Fruit fly (Drosophila melanogaster) whole organism, embryonic: ENCODE measurements around the gene Gr64b.

ENCODE experiments used
- Abd-B ChIP-seq: fragments of 200-800 bp; sonication (Bioruptor generic); optimal IDR thresholded peaks from 2 replicates; lab custom pipeline; 2018; ENCODE audit warnings: missing biosample characterization, mild to moderate bottlenecking, missing genetic modification characterization, moderate library complexity
- CG12219 ChIP-seq: fragments of 200-800 bp; sonication (Bioruptor generic); optimal IDR thresholded peaks from 3 replicates; lab custom pipeline; 2018; ENCODE audit warnings: missing biosample characterization, mild to moderate bottlenecking, missing genetic modification characterization
- CG1832 ChIP-seq: fragments of 200-800 bp; sonication (Bioruptor generic); optimal IDR thresholded peaks from 2 replicates; lab custom pipeline; 2017; ENCODE audit warnings: missing biosample characterization, mild to moderate bottlenecking, missing genetic modification characterization, inconsistent platforms
- CG2116 ChIP-seq: fragments of 200-800 bp; sonication (Bioruptor generic); optimal IDR thresholded peaks from 3 replicates; lab custom pipeline; 2018; ENCODE audit warnings: missing biosample characterization, mild to moderate bottlenecking, missing genetic modification characterization
- CG2712 ChIP-seq: fragments of 200-800 bp; optimal IDR thresholded peaks from 3 replicates; lab custom pipeline; 2019; ENCODE audit warnings: missing biosample characterization, mild to moderate bottlenecking, missing genetic modification characterization, moderate library complexity
- CG30403 ChIP-seq: fragments of 200-800 bp; sonication (Bioruptor generic); optimal IDR thresholded peaks from 3 replicates; lab custom pipeline; 2016; ENCODE audit warnings: missing biosample characterization, missing genetic modification characterization
- CG3065 ChIP-seq: fragments of 200-800 bp; sonication (Bioruptor generic); optimal IDR thresholded peaks from 2 replicates; lab custom pipeline; 2016; ENCODE audit warnings: missing biosample characterization, missing genetic modification characterization
- CG31224 ChIP-seq: fragments of 200-800 bp; sonication (Bioruptor generic); IDR thresholded peaks from 2 replicates; pipeline ENCODE4 v1.3.6; 2022; ENCODE audit warnings: missing biosample characterization, missing genetic modification characterization
- CG31441 ChIP-seq: fragments of 200-800 bp; sonication (Bioruptor generic); IDR thresholded peaks from 2 replicates; pipeline ENCODE4 v1.3.6; 2022; ENCODE audit warnings: missing biosample characterization, missing genetic modification characterization
- CG6689 ChIP-seq: fragments of 200-800 bp; sonication (Bioruptor generic); IDR thresholded peaks from 2 replicates; pipeline ENCODE4 v1.3.6; 2022; ENCODE audit warnings: missing biosample characterization, missing genetic modification characterization
- CG8281 ChIP-seq: fragments of 200-800 bp; sonication (Bioruptor generic); optimal IDR thresholded peaks from 2 replicates; lab custom pipeline; 2018; ENCODE audit warnings: missing biosample characterization, mild to moderate bottlenecking, missing genetic modification characterization, moderate library complexity
- CG9727 ChIP-seq: fragments of 200-800 bp; sonication (Bioruptor generic); optimal IDR thresholded peaks from 3 replicates; lab custom pipeline; 2017; ENCODE audit warnings: missing biosample characterization, mild to moderate bottlenecking, missing genetic modification characterization
- CoRest ChIP-seq: fragments of 200-800 bp; sonication (Bioruptor generic); optimal IDR thresholded peaks from 3 replicates; lab custom pipeline; 2018; ENCODE audit warnings: missing biosample characterization, mild to moderate bottlenecking, missing genetic modification characterization, moderate library complexity
- D19A ChIP-seq: fragments of 200-800 bp; optimal IDR thresholded peaks from 3 replicates; lab custom pipeline; 2019; ENCODE audit warnings: missing biosample characterization, mild to moderate bottlenecking, missing genetic modification characterization, moderate library complexity
- Dip2 ChIP-seq: fragments of 200-800 bp; sonication (Bioruptor generic); IDR thresholded peaks from 2 replicates; pipeline ENCODE4 v1.3.6; 2022; ENCODE audit warnings: missing biosample characterization, missing genetic modification characterization
- Drgx ChIP-seq: fragments of 200-800 bp; sonication (Bioruptor generic); IDR thresholded peaks from 2 replicates; pipeline ENCODE4 v1.3.6; 2022; ENCODE audit warnings: missing biosample characterization, missing genetic modification characterization
- Ets65A ChIP-seq: fragments of 200-800 bp; sonication (Bioruptor generic); peaks from one replicate; lab custom pipeline; 2016; ENCODE audit warnings: missing biosample characterization, missing genetic modification characterization
- Gug ChIP-seq: fragments of 200-800 bp; sonication (Bioruptor generic); IDR thresholded peaks from 4 replicates; pipeline ENCODE4 v1.3.6; 2022; ENCODE audit warnings: missing biosample characterization, missing genetic modification characterization
- Jarid2 ChIP-seq: fragments of 200-800 bp; sonication (Bioruptor generic); optimal IDR thresholded peaks from 3 replicates; lab custom pipeline; 2017; ENCODE audit warnings: mild to moderate bottlenecking, missing biosample characterization, missing genetic modification reagents, missing genetic modification characterization
- MBD-R2 ChIP-seq: fragments of 200-800 bp; sonication (Bioruptor generic); IDR thresholded peaks from 2 replicates; pipeline ENCODE4 v1.3.6; 2022; ENCODE audit warnings: missing biosample characterization, missing genetic modification characterization
- MESR4 ChIP-seq: fragments of 200-800 bp; sonication (Bioruptor generic); optimal IDR thresholded peaks from 2 replicates; lab custom pipeline; 2018; ENCODE audit warnings: missing biosample characterization, mild to moderate bottlenecking, missing genetic modification characterization, moderate library complexity
- Nf-YB ChIP-seq: fragments of 200-800 bp; sonication (Bioruptor generic); optimal IDR thresholded peaks from 3 replicates; lab custom pipeline; 2019; ENCODE audit warnings: missing biosample characterization, mild to moderate bottlenecking, missing genetic modification characterization, moderate library complexity
- PHDP ChIP-seq: fragments of 200-800 bp; sonication (Bioruptor generic); optimal IDR thresholded peaks from 3 replicates; lab custom pipeline; 2018; ENCODE audit warnings: missing biosample characterization, mild to moderate bottlenecking, missing genetic modification characterization, moderate library complexity
- Scr ChIP-seq: fragments of 200-800 bp; sonication (Bioruptor generic); IDR thresholded peaks from 2 replicates; pipeline ENCODE4 v1.3.6; 2022; ENCODE audit warnings: missing biosample characterization, missing genetic modification characterization; ENCODE audit not compliant: partially characterized antibody
- Sry-δ ChIP-seq: fragments of 200-800 bp; sonication (Bioruptor generic); optimal IDR thresholded peaks from 2 replicates; lab custom pipeline; 2016; ENCODE audit warnings: missing biosample characterization, missing genetic modification characterization
- Taf1 ChIP-seq: fragments of 200-800 bp; sonication (Bioruptor generic); IDR thresholded peaks from 2 replicates; pipeline ENCODE4 v1.3.6; 2022; ENCODE audit warnings: missing biosample characterization, missing genetic modification characterization
- ac ChIP-seq: fragments of 200-800 bp; sonication (Bioruptor generic); optimal IDR thresholded peaks from 3 replicates; lab custom pipeline; 2017; ENCODE audit warnings: missing biosample characterization, mild to moderate bottlenecking, missing genetic modification characterization
- ara ChIP-seq: fragments of 200-800 bp; sonication (Bioruptor generic); IDR thresholded peaks from 2 replicates; pipeline ENCODE4 v1.3.6; 2022; ENCODE audit warnings: missing biosample characterization, missing genetic modification characterization
- ase ChIP-seq: fragments of 200-800 bp; sonication (Bioruptor generic); IDR thresholded peaks from 3 replicates; pipeline ENCODE4 v1.3.6; 2022; ENCODE audit warnings: missing biosample characterization, missing genetic modification characterization
- bbx ChIP-seq: fragments of 200-800 bp; sonication (Bioruptor generic); IDR thresholded peaks from 2 replicates; pipeline ENCODE4 v1.3.6; 2022; ENCODE audit warnings: missing biosample characterization, missing genetic modification characterization; ENCODE audit not compliant: partially characterized antibody
- bsh ChIP-seq, 2 experiments: fragments of 200-800 bp; sonication (Bioruptor generic); optimal IDR thresholded peaks; 2 replicates each; lab custom pipeline; 2017 to 2018; ENCODE audit warnings: mild to moderate bottlenecking in 2 of 2, missing biosample characterization in 2 of 2, missing genetic modification characterization in 2 of 2, moderate library complexity in 1 of 2
- cad ChIP-seq: fragments of >200 bp; optimal IDR thresholded peaks from 2 replicates; lab custom pipeline; 2017; ENCODE audit warnings: missing biosample characterization, missing genetic modification characterization
- cato ChIP-seq: fragments of 200-800 bp; sonication (Bioruptor generic); optimal IDR thresholded peaks from 2 replicates; lab custom pipeline; 2016; ENCODE audit warnings: missing biosample characterization, missing genetic modification characterization, borderline replicate concordance
- chif ChIP-seq, 2 experiments: fragments of 200-800 bp; sonication (Bioruptor generic); optimal IDR thresholded peaks; 3 replicates each; lab custom pipeline; 2016; ENCODE audit warnings: missing biosample characterization in 2 of 2, missing genetic modification characterization in 2 of 2
- cwo ChIP-seq: fragments of 200-800 bp; sonication (Bioruptor generic); optimal IDR thresholded peaks from 3 replicates; lab custom pipeline; 2017; ENCODE audit warnings: missing biosample characterization, missing genetic modification characterization, mild to moderate bottlenecking, moderate library complexity, missing genetic modification reagents
- dan ChIP-seq: fragments of 200-800 bp; sonication (Bioruptor generic); IDR thresholded peaks from 2 replicates; pipeline ENCODE4 v1.3.6; 2022; ENCODE audit warnings: missing biosample characterization, missing genetic modification characterization
- dmrt11E ChIP-seq: fragments of 200-800 bp; sonication (Bioruptor generic); optimal IDR thresholded peaks from 3 replicates; lab custom pipeline; 2018; ENCODE audit warnings: missing biosample characterization, mild to moderate bottlenecking, missing genetic modification characterization, moderate library complexity
- gem ChIP-seq: fragments of 200-800 bp; sonication (Bioruptor generic); optimal IDR thresholded peaks from 2 replicates; lab custom pipeline; 2019; ENCODE audit warnings: missing biosample characterization, mild to moderate bottlenecking, missing genetic modification characterization, moderate library complexity
- hbn ChIP-seq: fragments of 200-800 bp; sonication (Bioruptor generic); IDR thresholded peaks from 2 replicates; pipeline ENCODE4 v1.3.6; 2022; ENCODE audit warnings: missing biosample characterization, missing genetic modification characterization; ENCODE audit not compliant: partially characterized antibody
- jigr1 ChIP-seq: fragments of 200-800 bp; sonication (Bioruptor generic); IDR thresholded peaks from 3 replicates; pipeline ENCODE4 v1.3.6; 2022; ENCODE audit warnings: missing biosample characterization, missing genetic modification characterization
- lilli ChIP-seq: fragments of 200-800 bp; sonication (Bioruptor generic); optimal IDR thresholded peaks from 3 replicates; lab custom pipeline; 2016; ENCODE audit warnings: missing biosample characterization, missing genetic modification characterization
- org-1 ChIP-seq: fragments of 200-800 bp; sonication (Bioruptor generic); optimal IDR thresholded peaks from 2 replicates; lab custom pipeline; 2017; ENCODE audit warnings: missing biosample characterization, missing genetic modification characterization
- pros ChIP-seq: fragments of 200-800 bp; sonication (Bioruptor generic); optimal IDR thresholded peaks from 3 replicates; lab custom pipeline; 2019; ENCODE audit warnings: missing biosample characterization, mild to moderate bottlenecking, missing genetic modification characterization, moderate library complexity
- ranshi ChIP-seq: fragments of 200-800 bp; sonication (Bioruptor generic); IDR thresholded peaks from 2 replicates; pipeline ENCODE4 v1.3.6; 2022; ENCODE audit warnings: missing biosample characterization, missing genetic modification characterization
- run ChIP-seq: fragments of 200-800 bp; sonication (Bioruptor generic); optimal IDR thresholded peaks from 3 replicates; lab custom pipeline; 2018; ENCODE audit warnings: missing biosample characterization, mild to moderate bottlenecking, missing genetic modification characterization
- schlank ChIP-seq: fragments of 200-800 bp; sonication (Bioruptor generic); optimal IDR thresholded peaks from 2 replicates; lab custom pipeline; 2018; ENCODE audit warnings: missing biosample characterization, mild to moderate bottlenecking, missing genetic modification characterization
- sens ChIP-seq: fragments of 200-800 bp; sonication (Bioruptor generic); peaks from one replicate; lab custom pipeline; 2016; ENCODE audit warnings: missing biosample characterization, missing genetic modification characterization
- ttk ChIP-seq: fragments of 200-800 bp; sonication (Bioruptor generic); IDR thresholded peaks from 2 replicates; pipeline ENCODE4 v2.1.2; 2022; ENCODE audit warnings: missing biosample characterization, missing genetic modification characterization
- unc-4 ChIP-seq: fragments of 200-800 bp; sonication (Bioruptor generic); IDR thresholded peaks from 2 replicates; pipeline ENCODE4 v1.3.6; 2022; ENCODE audit warnings: missing biosample characterization, missing genetic modification characterization; ENCODE audit not compliant: partially characterized antibody

Gene Gr64b

DNA sequence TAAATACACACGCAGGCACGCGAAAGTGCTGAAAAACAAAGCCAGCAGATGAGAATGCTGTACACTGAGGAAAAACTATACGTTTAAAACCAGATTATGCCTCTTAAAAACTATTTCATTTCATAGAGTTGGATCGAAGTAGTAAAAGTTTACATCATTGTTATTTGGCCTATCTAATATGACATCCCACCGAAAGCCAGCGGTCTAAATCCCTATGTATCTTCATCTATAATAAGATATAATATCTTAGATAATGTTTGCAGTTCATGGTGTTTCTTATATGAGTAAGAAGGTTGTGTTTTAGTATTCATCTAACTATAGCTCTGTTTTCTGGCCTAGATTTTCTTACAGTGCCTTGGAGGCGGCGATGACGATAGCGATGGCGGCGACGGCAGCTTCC lies 18.3 kb upstream of the Gr64b start (continued):
- peak; percentile 20 for TF ChIP-seq org-1 (GFP tag; lab: Kevin White, UChicago)
- TF ChIP-seq CG2712 (tag; lab: Kevin White, UChicago), result peak; percentile 22

DNA sequence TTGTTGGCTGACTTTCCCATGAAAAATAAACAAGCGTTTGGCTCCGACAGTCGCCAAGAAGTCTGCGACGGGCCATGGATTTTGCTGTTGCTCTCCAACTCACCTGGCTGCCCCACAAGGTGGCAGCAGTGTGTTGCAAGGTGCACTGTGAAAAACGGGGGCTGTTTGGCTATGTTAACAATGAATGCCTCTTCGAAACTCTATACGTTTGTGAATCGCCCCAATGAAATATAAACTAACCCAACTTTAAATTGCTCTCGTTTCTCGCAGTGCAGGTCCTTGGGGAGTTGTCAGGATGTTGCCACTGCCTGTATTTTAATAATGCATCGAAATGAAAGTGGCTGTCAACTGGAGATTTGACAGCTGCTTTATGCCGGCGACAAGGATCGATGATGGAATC lies 14.1 kb upstream of the Gr64b start:
- TF ChIP-seq Drgx (GFP tag; lab: Robert Waterston, UW) (peak; percentile 34), cwo (GFP tag; lab: Kevin White, UChicago) (no peak), Abd-B (GFP tag; lab: Kevin White, UChicago) (no peak), ac (GFP tag; lab: Kevin White, UChicago) (no peak), CG2116 (GFP tag; lab: Kevin White, UChicago) (no peak), D19A (tag; lab: Kevin White, UChicago) (no peak), chif (GFP tag; optimal IDR thresholded peaks at IDR 0.05; lab: Kevin White, UChicago) (peak in 1 of 2 experiments; percentile 10), CG30403 (GFP tag; lab: Kevin White, UChicago) (no peak), MESR4 (GFP tag; lab: Kevin White, UChicago) (no peak), Nf-YB (GFP tag; lab: Kevin White, UChicago) (no peak), gem (no peak), dan (GFP tag; lab: Robert Waterston, UW) (no peak), run (no peak), Taf1 (GFP tag; lab: Robert Waterston, UW) (no peak), CG3065 (GFP tag; lab: Kevin White, UChicago) (no peak), bsh (GFP tag; optimal IDR thresholded peaks at IDR 0.05; lab: Kevin White, UChicago) (peak in 1 of 2 experiments; percentile 39), CoRest (tag; lab: Kevin White, UChicago) (no peak), Scr (no peak), Sry-δ (GFP tag; lab: Kevin White, UChicago) (no peak), pros (no peak), ara (GFP tag; lab: Robert Waterston, UW) (peak; percentile 23; the same call in 1 of the 2 replicates), Jarid2 (GFP tag; lab: Kevin White, UChicago) (no peak), Ets65A (GFP tag; lab: Kevin White, UChicago) (peak; percentile 93), CG9727 (GFP tag; lab: Kevin White, UChicago) (no peak), jigr1 (GFP tag; lab: Robert Waterston, UW) (no peak), bbx (GFP tag; lab: Robert Waterston, UW) (no peak), ttk (GFP tag; lab: Robert Waterston, UW) (0 out of 2 replicates have a peak, but pooled peaks have one; percentile 7), CG6689 (peak; percentile 13; the same call in 1 of the 2 replicates), CG31441 (GFP tag; lab: Robert Waterston, UW) (0 out of 2 replicates have a peak, but pooled peaks have one; percentile 16), Gug (no peak), CG31224 (no peak), unc-4 (GFP tag; lab: Robert Waterston, UW) (no peak), lilli (GFP tag; lab: Kevin White, UChicago) (no peak), ranshi (GFP tag; lab: Robert Waterston, UW) (no peak), MBD-R2 (no peak), dmrt11E (peak; percentile 28), hbn (GFP tag; lab: Robert Waterston, UW) (no peak), Dip2 (GFP tag; lab: Robert Waterston, UW) (no peak), ase (peak; percentile 7; the same call in 1 of the 3 replicates), CG12219 (GFP tag; lab: Kevin White, UChicago) (no peak), CG8281 (tag; lab: Kevin White, UChicago) (no peak), cad (GFP tag; lab: Kevin White, UChicago) (no peak), cato (no peak), CG1832 (GFP tag; lab: Kevin White, UChicago) (no peak), sens (GFP tag; lab: Kevin White, UChicago) (peak; percentile 81), schlank (tag; lab: Kevin White, UChicago) (no peak), PHDP (tag; lab: Kevin White, UChicago) (no peak)
